Worm (Caenorhabditis elegans) whole organism, L4 larva: ENCODE results near the gene hcp-2.

Experiments
- F10B5.3 ChIP-seq: sonication (generic microtip); optimal IDR thresholded peaks from 2 replicates; lab custom pipeline; 2016; ENCODE audit warnings: mild to moderate bottlenecking, missing genetic modification characterization, missing compliant biosample characterization
- ZK546.5 ChIP-seq, 2 experiments: sonication (generic microtip); optimal IDR thresholded peaks; 2 replicates each; lab custom pipeline; 2017; ENCODE audit warnings: missing biosample characterization in 2 of 2, missing genetic modification characterization in 2 of 2
- aha-1 ChIP-seq: fragments of 150-350 bp; peaks from one replicate; lab custom pipeline; 2014; ENCODE audit warnings: missing biosample characterization, missing genetic modification characterization
- aly-2 ChIP-seq: sonication (generic microtip); optimal IDR thresholded peaks from 2 replicates; lab custom pipeline; 2018; ENCODE audit warnings: missing biosample characterization, missing genetic modification characterization
- ceh-32 ChIP-seq: sonication (generic microtip); optimal IDR thresholded peaks from 2 replicates; lab custom pipeline; 2016; ENCODE audit warnings: mild to moderate bottlenecking, missing genetic modification characterization, missing compliant biosample characterization; ENCODE audit not compliant: poor library complexity
- ceh-82 ChIP-seq: sonication (generic microtip); optimal IDR thresholded peaks from 2 replicates; lab custom pipeline; 2017; ENCODE audit warnings: missing biosample characterization, missing genetic modification characterization
- ces-1 ChIP-seq: fragments of 150-350 bp; sonication (generic microtip); optimal IDR thresholded peaks from 4 replicates; lab custom pipeline; 2014; ENCODE audit warnings: missing biosample characterization, missing genetic modification reagents, missing genetic modification characterization
- ctbp-1 ChIP-seq: fragments of 200-800 bp; sonication (Bioruptor generic); IDR thresholded peaks from 2 replicates; pipeline ENCODE4 v1.3.6; 2022; ENCODE audit warnings: missing genetic modification reagents, missing genetic modification characterization, missing compliant biosample characterization
- daf-12 ChIP-seq: fragments of 150-350 bp; optimal IDR thresholded peaks from 2 replicates; lab custom pipeline; 2014; ENCODE audit warnings: missing biosample characterization, missing genetic modification reagents, missing genetic modification characterization
- daf-8 ChIP-seq: fragments of 200-800 bp; sonication (Bioruptor generic); IDR thresholded peaks from 2 replicates; pipeline ENCODE4 v1.3.6; 2022; ENCODE audit warnings: missing genetic modification characterization, missing compliant biosample characterization
- duxl-1 ChIP-seq: sonication (generic microtip); optimal IDR thresholded peaks from 2 replicates; lab custom pipeline; 2016; ENCODE audit warnings: mild to moderate bottlenecking, missing genetic modification characterization, moderate library complexity, missing compliant biosample characterization; ENCODE audit not compliant: poor library complexity
- egl-27 ChIP-seq: sonication (generic microtip); optimal IDR thresholded peaks from 3 replicates; lab custom pipeline; 2017; ENCODE audit warnings: missing biosample characterization, missing genetic modification reagents, missing genetic modification characterization
- fkh-10 ChIP-seq: fragments of 150-350 bp; optimal IDR thresholded peaks from 2 replicates; lab custom pipeline; 2014; ENCODE audit warnings: missing biosample characterization, missing genetic modification reagents, missing genetic modification characterization
- gei-8 ChIP-seq: fragments of 200-800 bp; sonication (Bioruptor generic); optimal IDR thresholded peaks from 2 replicates; lab custom pipeline; 2018; ENCODE audit warnings: mild to moderate bottlenecking, missing genetic modification characterization, missing compliant biosample characterization
- hif-1 ChIP-seq, 2 experiments: sonication (generic microtip); optimal IDR thresholded peaks; 2 replicates each; lab custom pipeline; 2016 to 2017; ENCODE audit warnings: missing compliant biosample characterization in 2 of 2, missing genetic modification characterization in 2 of 2, missing genetic modification reagents in 2 of 2, missing genotype in 2 of 2, mild to moderate bottlenecking in 1 of 2
- hlh-11 ChIP-seq: fragments of 200-800 bp; sonication (Bioruptor generic); optimal IDR thresholded peaks from 2 replicates; lab custom pipeline; 2018; ENCODE audit warnings: mild to moderate bottlenecking, missing genetic modification characterization, missing compliant biosample characterization
- hlh-30 ChIP-seq: sonication (generic microtip); optimal IDR thresholded peaks from 2 replicates; lab custom pipeline; 2017; ENCODE audit warnings: antibody characterized with exemption, mild to moderate bottlenecking, missing genetic modification characterization, missing compliant biosample characterization; ENCODE audit not compliant: insufficient read depth
- hmg-1.1 ChIP-seq: fragments of 200-800 bp; sonication (Bioruptor generic); IDR thresholded peaks from 2 replicates; pipeline ENCODE4 v1.3.6; 2022; ENCODE audit warnings: missing genetic modification reagents, missing genetic modification characterization, missing compliant biosample characterization
- lim-7 ChIP-seq: fragments of 200-800 bp; sonication (Bioruptor generic); IDR thresholded peaks from 2 replicates; pipeline ENCODE4 v1.3.6; 2022; ENCODE audit warnings: missing genetic modification characterization, missing compliant biosample characterization
- lin-13 ChIP-seq: fragments of 150-350 bp; optimal IDR thresholded peaks from 2 replicates; lab custom pipeline; 2014; ENCODE audit warnings: missing biosample characterization, missing genetic modification reagents, missing genetic modification characterization
- lin-29 ChIP-seq: fragments of 200-800 bp; sonication (Bioruptor generic); IDR thresholded peaks from 2 replicates; pipeline ENCODE4 v1.3.6; 2022; ENCODE audit warnings: missing genetic modification reagents, missing genetic modification characterization, missing compliant biosample characterization
- lin-39 ChIP-seq: fragments of 150-350 bp; optimal IDR thresholded peaks from 2 replicates; lab custom pipeline; 2014; ENCODE audit warnings: missing biosample characterization, missing genetic modification reagents, missing genetic modification characterization
- lir-3 ChIP-seq: sonication (generic microtip); optimal IDR thresholded peaks from 2 replicates; lab custom pipeline; 2016; ENCODE audit warnings: mild to moderate bottlenecking, missing genetic modification characterization, missing compliant biosample characterization
- lsy-2 ChIP-seq, 2 experiments: fragments of 150-350 bp in 1 of 2; sonication (generic microtip) in 1 of 2; optimal IDR thresholded peaks; 2 replicates each; lab custom pipeline; 2014 to 2017; ENCODE audit warnings: missing biosample characterization in 2 of 2, missing genetic modification characterization in 2 of 2
- madf-9 ChIP-seq: fragments of 200-800 bp; sonication (Bioruptor generic); conservative IDR thresholded peaks from 2 replicates; pipeline ENCODE4 v1.3.6; 2022; ENCODE audit warnings: missing genetic modification reagents, missing genetic modification characterization, missing compliant biosample characterization
- mdl-1 ChIP-seq, 2 experiments: fragments of 150-350 bp in 1 of 2; sonication (generic microtip) in 1 of 2; optimal IDR thresholded peaks; 2 replicates each; lab custom pipeline; 2014 to 2017; ENCODE audit warnings: missing biosample characterization in 2 of 2, missing genetic modification characterization in 2 of 2
- mxl-3 ChIP-seq: fragments of 200-800 bp; sonication (Bioruptor generic); optimal IDR thresholded peaks from 2 replicates; lab custom pipeline; 2018; ENCODE audit warnings: mild to moderate bottlenecking, missing genetic modification characterization, missing compliant biosample characterization
- nhr-237 ChIP-seq: sonication (generic microtip); optimal IDR thresholded peaks from 2 replicates; lab custom pipeline; 2017; ENCODE audit warnings: missing biosample characterization, missing genetic modification characterization
- nhr-41 ChIP-seq: fragments of 200-800 bp; sonication (Bioruptor generic); IDR thresholded peaks from 2 replicates; pipeline ENCODE4 v1.3.6; 2022; ENCODE audit warnings: missing genetic modification reagents, missing genetic modification characterization, missing compliant biosample characterization
- nhr-42 ChIP-seq: fragments of 200-800 bp; sonication (Bioruptor generic); IDR thresholded peaks from 2 replicates; pipeline ENCODE4 v1.3.6; 2022; ENCODE audit warnings: missing genetic modification characterization, missing compliant biosample characterization
- nhr-76 ChIP-seq: fragments of 150-350 bp; optimal IDR thresholded peaks from 2 replicates; lab custom pipeline; 2014; ENCODE audit warnings: missing biosample characterization, missing genetic modification characterization
- nhr-77 ChIP-seq: fragments of 150-350 bp; optimal IDR thresholded peaks from 2 replicates; lab custom pipeline; 2014; ENCODE audit warnings: missing biosample characterization, missing genetic modification characterization
- php-3 ChIP-seq: fragments of 200-800 bp; sonication (Bioruptor generic); IDR thresholded peaks from 2 replicates; pipeline ENCODE4 v1.3.6; 2022; ENCODE audit warnings: missing genetic modification reagents, missing genetic modification characterization, missing compliant biosample characterization
- spr-1 ChIP-seq: sonication (generic microtip); optimal IDR thresholded peaks from 2 replicates; lab custom pipeline; 2016; ENCODE audit warnings: mild to moderate bottlenecking, missing genetic modification characterization, missing compliant biosample characterization
- unc-39 ChIP-seq: sonication (generic microtip); optimal IDR thresholded peaks from 2 replicates; lab custom pipeline; 2017; ENCODE audit warnings: missing biosample characterization, missing genetic modification characterization
- unc-62 ChIP-seq, 3 experiments: fragments of 150-350 bp in 1 of 3; sonication (generic microtip); optimal IDR thresholded peaks in 2 of 3; peaks in 1 of 3; 1 replicate in 1 of 3; 2 replicates in 2 of 3; lab custom pipeline; 2014 to 2017; ENCODE audit warnings: missing biosample characterization in 3 of 3, missing genetic modification characterization in 3 of 3, missing genetic modification reagents in 3 of 3, missing genotype in 1 of 3
- zag-1 ChIP-seq: fragments of 150-350 bp; optimal IDR thresholded peaks from 2 replicates; lab custom pipeline; 2014; ENCODE audit warnings: missing biosample characterization, missing genetic modification characterization
- zfp-3 ChIP-seq: fragments of 200-800 bp; sonication (Bioruptor generic); conservative IDR thresholded peaks from 2 replicates; pipeline ENCODE4 v1.3.6; 2022; ENCODE audit warnings: missing genetic modification reagents, missing genetic modification characterization, missing compliant biosample characterization
- zip-11 ChIP-seq: fragments of 200-800 bp; sonication (Bioruptor generic); IDR thresholded peaks from 2 replicates; pipeline ENCODE4 v1.3.6; 2022; ENCODE audit warnings: missing genetic modification characterization, missing compliant biosample characterization
- ztf-11 ChIP-seq: fragments of 150-350 bp; optimal IDR thresholded peaks from 2 replicates; lab custom pipeline; 2014; ENCODE audit warnings: missing biosample characterization, missing genetic modification characterization

The hcp-2 gene

ce11 chrV:9661514-9661913, 15.9 kb downstream of the hcp-2 start, which contains the start of gene pitr-4:
Gene pitr-4, minus strand, starts transcription at chrV:9661614.
- TF ChIP-seq nhr-76 (no peak), daf-12 (no peak), zip-11 (GFP tag; lab: Robert Waterston, UW) (no peak), ZK546.5 (tag; optimal IDR thresholded peaks at IDR 0.05; lab: Kevin White, UChicago) (no peak), nhr-42 (GFP tag; lab: Robert Waterston, UW) (no peak), gei-8 (GFP tag; lab: Kevin White, UChicago) (no peak), php-3 (GFP tag; lab: Robert Waterston, UW) (no peak), zfp-3 (GFP tag; lab: Robert Waterston, UW) (no peak), hlh-11 (tag; lab: Kevin White, UChicago) (no peak), daf-8 (no peak), unc-39 (tag; lab: Kevin White, UChicago) (no peak), ceh-82 (tag; lab: Kevin White, UChicago) (no peak), lim-7 (GFP tag; lab: Robert Waterston, UW) (no peak), egl-27 (tag; lab: Kevin White, UChicago) (no peak), zag-1 (tag; lab: Kevin White, UChicago) (no peak)

DNA sequence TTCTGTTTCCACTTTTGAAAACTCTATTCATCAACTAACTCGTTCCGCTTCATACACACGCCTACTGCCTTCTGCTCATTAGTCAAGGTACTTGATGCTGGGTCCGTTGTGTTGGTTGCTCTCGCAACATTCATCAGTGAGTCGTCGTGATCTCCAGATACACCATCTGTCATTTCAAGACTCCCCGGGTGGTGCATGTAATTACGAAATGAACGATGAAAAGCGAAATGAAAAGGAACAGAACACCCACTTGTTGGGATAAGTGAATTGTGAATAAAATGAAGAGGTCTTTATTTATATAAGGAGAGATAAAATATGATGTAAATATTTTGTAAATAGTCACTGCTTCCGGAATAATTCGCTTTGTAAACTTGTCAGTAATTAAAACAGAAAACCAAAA, 18.3 kb downstream of the hcp-2 start:
- TF ChIP-seq nhr-41 (no peak), spr-1 (tag; lab: Kevin White, UChicago) (no peak), ztf-11 (tag; lab: Kevin White, UChicago) (no peak), lin-13 (GFP tag; lab: Kevin White, UChicago) (no peak), aly-2 (tag; lab: Kevin White, UChicago) (no peak), nhr-237 (no peak), ceh-32 (tag; lab: Kevin White, UChicago) (no peak), nhr-77 (tag; lab: Kevin White, UChicago) (no peak), F10B5.3 (no peak)

- TF ChIP-seq mdl-1 (tag; optimal IDR thresholded peaks at IDR 0.05; lab: Kevin White, UChicago): peak in 1 of 2 experiments; percentile 48
- TF ChIP-seq hif-1 (tag; optimal IDR thresholded peaks at IDR 0.05; lab: Kevin White, UChicago): no peak
- TF ChIP-seq fkh-10 (GFP tag; lab: Kevin White, UChicago): peak; percentile 3
- peak; percentile 96 for TF ChIP-seq aha-1
- peak; percentile 67 for TF ChIP-seq hmg-1.1 (GFP tag; lab: Robert Waterston, UW)
- TF ChIP-seq lim-7 (GFP tag; lab: Robert Waterston, UW): no peak
- peak; percentile 40 for TF ChIP-seq mxl-3
- TF ChIP-seq lsy-2 (tag; optimal IDR thresholded peaks at IDR 0.05; lab: Kevin White, UChicago): peak in 1 of 2 experiments; percentile 34
- TF ChIP-seq ctbp-1 (GFP tag; lab: Robert Waterston, UW): peak; percentile 50; the same call in 1 of the 2 replicates
- no peak for TF ChIP-seq madf-9 (GFP tag; lab: Robert Waterston, UW)
- peak; percentile 27 for TF ChIP-seq hlh-30 (tag; lab: Kevin White, UChicago)
- TF ChIP-seq, all 104 proteins: peak for 8
Observed at ce11 chrV:9664620-9665019, 19.0 kb downstream of the hcp-2 start.

DNA sequence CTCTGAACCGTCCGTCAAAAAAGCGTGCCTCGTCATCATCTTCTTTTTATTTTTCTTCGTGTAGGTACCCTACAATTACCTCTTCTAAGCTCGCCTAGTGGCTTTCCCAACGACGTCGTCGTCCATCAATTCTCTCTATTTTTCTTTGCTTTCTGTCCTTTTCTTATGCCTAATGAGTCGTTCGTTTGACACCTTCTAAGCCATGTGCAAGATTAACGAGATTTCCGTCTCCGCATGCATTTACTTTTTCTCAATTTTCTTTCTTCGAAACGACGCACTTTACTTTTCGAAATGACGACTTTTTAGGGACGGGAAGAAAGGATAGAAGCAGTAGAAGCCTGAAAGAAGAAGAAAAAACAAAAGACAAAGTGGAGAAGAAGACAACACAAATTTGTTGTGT, 20.7 kb downstream of the hcp-2 start, which contains the start of gene ZK287.1:
TSS of gene ZK287.1 (plus strand) at position 301 of the 400 bp plus-strand sequence.
- no peak for TF ChIP-seq zfp-3 (GFP tag; lab: Robert Waterston, UW)
- TF ChIP-seq lin-39 (tag; lab: Kevin White, UChicago): no peak
- peak in 1 of 2 experiments; percentile 6 for TF ChIP-seq unc-62 (GFP tag; optimal IDR thresholded peaks at IDR 0.05 in 1 of 2; lab: Kevin White, UChicago)
- no peak for TF ChIP-seq unc-62 (tag; optimal IDR thresholded peaks at IDR 0.05; lab: Kevin White, UChicago)
- no peak for TF ChIP-seq lir-3
- TF ChIP-seq duxl-1: no peak
- TF ChIP-seq ces-1 (GFP tag; lab: Kevin White, UChicago): no peak
- TF ChIP-seq lin-29 (GFP tag; lab: Robert Waterston, UW): no peak
